Worm (Caenorhabditis elegans) whole organism, L3 larva: Measurements from ENCODE around the gene srbc-23.

Source experiments
- R02D3.7 ChIP-seq: fragments of 150-350 bp; optimal IDR thresholded peaks from 2 replicates; lab custom pipeline; 2014; ENCODE audit warnings: missing biosample characterization, missing genetic modification characterization
- ZK546.5 ChIP-seq: sonication (generic microtip); optimal IDR thresholded peaks from 2 replicates; lab custom pipeline; 2017; ENCODE audit warnings: missing biosample characterization, missing genetic modification characterization
- aly-2 ChIP-seq: fragments of 150-350 bp; optimal IDR thresholded peaks from 2 replicates; lab custom pipeline; 2014; ENCODE audit warnings: missing biosample characterization, missing genetic modification characterization
- ama-1 ChIP-seq: fragments of 150-350 bp; optimal IDR thresholded peaks from 2 replicates; lab custom pipeline; 2018
- ceh-28 ChIP-seq: fragments of 150-350 bp; optimal IDR thresholded peaks from 2 replicates; lab custom pipeline; 2014; ENCODE audit warnings: missing biosample characterization, missing genetic modification reagents, missing genetic modification characterization
- ceh-82 ChIP-seq: fragments of 150-350 bp; optimal IDR thresholded peaks from 2 replicates; lab custom pipeline; 2014; ENCODE audit warnings: missing biosample characterization, missing genetic modification characterization
- ceh-9 ChIP-seq: sonication (generic microtip); optimal IDR thresholded peaks from 2 replicates; lab custom pipeline; 2018; ENCODE audit warnings: missing biosample characterization, missing genetic modification characterization
- daf-12 ChIP-seq: fragments of 150-350 bp; optimal IDR thresholded peaks from 2 replicates; lab custom pipeline; 2014; ENCODE audit warnings: missing biosample characterization, missing genetic modification reagents, missing genetic modification characterization
- egl-5 ChIP-seq: fragments of 150-350 bp; optimal IDR thresholded peaks from 2 replicates; lab custom pipeline; 2017; ENCODE audit warnings: missing biosample characterization, missing genetic modification reagents, missing genetic modification characterization, inconsistent platforms
- elt-2 ChIP-seq: sonication (generic microtip); optimal IDR thresholded peaks from 2 replicates; lab custom pipeline; 2016; ENCODE audit warnings: missing genetic modification reagents, mild to moderate bottlenecking, missing genetic modification characterization, missing compliant biosample characterization
- elt-3 ChIP-seq, 3 experiments: fragments of 150-350 bp in 1 of 3; sonication (generic microtip) in 2 of 3; optimal IDR thresholded peaks; 2 replicates in 2 of 3; 4 replicates in 1 of 3; lab custom pipeline; 2014 to 2017; ENCODE audit warnings: missing biosample characterization in 3 of 3, missing genetic modification characterization in 3 of 3
- eor-1 ChIP-seq, 2 experiments: fragments of 150-350 bp; optimal IDR thresholded peaks; 2 replicates each; lab custom pipeline; 2014 to 2018; ENCODE audit warnings: missing biosample characterization in 2 of 2, missing genetic modification characterization in 2 of 2
- fos-1 ChIP-seq: fragments of 150-350 bp; optimal IDR thresholded peaks from 2 replicates; lab custom pipeline; 2014; ENCODE audit warnings: missing biosample characterization, missing genetic modification characterization
- hmg-11 ChIP-seq: sonication (generic microtip); optimal IDR thresholded peaks from 2 replicates; lab custom pipeline; 2016; ENCODE audit warnings: missing genetic modification characterization, missing compliant biosample characterization
- jun-1 ChIP-seq: fragments of 150-350 bp; optimal IDR thresholded peaks from 2 replicates; lab custom pipeline; 2014; ENCODE audit warnings: missing biosample characterization, missing genetic modification reagents, missing genetic modification characterization
- lin-15B ChIP-seq: fragments of 150-350 bp; optimal IDR thresholded peaks from 2 replicates; lab custom pipeline; 2014; ENCODE audit warnings: missing biosample characterization, missing genetic modification characterization
- lin-39 ChIP-seq: fragments of 150-350 bp; optimal IDR thresholded peaks from 2 replicates; lab custom pipeline; 2018; ENCODE audit warnings: missing biosample characterization, missing genetic modification reagents, missing genetic modification characterization
- nhr-11 ChIP-seq: fragments of 150-350 bp; optimal IDR thresholded peaks from 2 replicates; lab custom pipeline; 2014; ENCODE audit warnings: missing biosample characterization, missing genetic modification characterization
- nhr-23 ChIP-seq: fragments of 150-350 bp; optimal IDR thresholded peaks from 2 replicates; lab custom pipeline; 2014; ENCODE audit warnings: missing biosample characterization, missing genetic modification reagents, missing genetic modification characterization
- nhr-237 ChIP-seq: fragments of 150-350 bp; optimal IDR thresholded peaks from 2 replicates; lab custom pipeline; 2014; ENCODE audit warnings: missing biosample characterization, missing genetic modification characterization
- nhr-25 ChIP-seq: sonication (generic microtip); optimal IDR thresholded peaks from 2 replicates; lab custom pipeline; 2017; ENCODE audit warnings: missing biosample characterization, missing genetic modification characterization
- nhr-28 ChIP-seq: fragments of 150-350 bp; optimal IDR thresholded peaks from 2 replicates; lab custom pipeline; 2014; ENCODE audit warnings: missing biosample characterization, missing genetic modification characterization
- nhr-43 ChIP-seq: sonication (generic microtip); optimal IDR thresholded peaks from 2 replicates; lab custom pipeline; 2016; ENCODE audit warnings: mild to moderate bottlenecking, missing genetic modification characterization, missing compliant biosample characterization; ENCODE audit not compliant: poor library complexity, severe bottlenecking
- nhr-67 ChIP-seq: fragments of 150-350 bp; optimal IDR thresholded peaks from 2 replicates; lab custom pipeline; 2014; ENCODE audit warnings: missing biosample characterization, missing genetic modification characterization
- nhr-76 ChIP-seq: fragments of 150-350 bp; sonication (generic microtip); optimal IDR thresholded peaks from 5 replicates; lab custom pipeline; 2014; ENCODE audit warnings: missing biosample characterization, missing genetic modification characterization
- nhr-77 ChIP-seq: fragments of 150-350 bp; optimal IDR thresholded peaks from 2 replicates; lab custom pipeline; 2014; ENCODE audit warnings: missing biosample characterization, missing genetic modification characterization
- pha-4 ChIP-seq: fragments of 150-350 bp; optimal IDR thresholded peaks from 2 replicates; lab custom pipeline; 2014; ENCODE audit warnings: missing biosample characterization, missing genetic modification reagents, missing genetic modification characterization
- pqm-1 ChIP-seq: fragments of 150-350 bp; optimal IDR thresholded peaks from 2 replicates; lab custom pipeline; 2017; ENCODE audit warnings: missing biosample characterization, missing genetic modification characterization, inconsistent platforms
- sea-2 ChIP-seq: fragments of 150-350 bp; sonication (generic microtip); optimal IDR thresholded peaks from 4 replicates; lab custom pipeline; 2014; ENCODE audit warnings: missing biosample characterization, missing genetic modification reagents, missing genetic modification characterization
- skn-1 ChIP-seq: fragments of 150-350 bp; optimal IDR thresholded peaks from 2 replicates; lab custom pipeline; 2014; ENCODE audit warnings: missing biosample characterization, missing genetic modification characterization
- snpc-4 ChIP-seq: fragments of 150-350 bp; optimal IDR thresholded peaks from 2 replicates; lab custom pipeline; 2014; ENCODE audit warnings: missing biosample characterization, missing genetic modification characterization
- tbx-2 ChIP-seq: sonication (generic microtip); optimal IDR thresholded peaks from 2 replicates; lab custom pipeline; 2016; ENCODE audit warnings: mild to moderate bottlenecking, missing genetic modification characterization, missing compliant biosample characterization
- unc-39 ChIP-seq: sonication (generic microtip); optimal IDR thresholded peaks from 4 replicates; lab custom pipeline; 2017; ENCODE audit warnings: missing biosample characterization, missing genetic modification characterization
- unc-62 ChIP-seq: fragments of 150-350 bp; sonication (generic microtip); optimal IDR thresholded peaks from 4 replicates; lab custom pipeline; 2014; ENCODE audit warnings: missing biosample characterization, missing genetic modification reagents, missing genetic modification characterization
- zag-1 ChIP-seq: fragments of 150-350 bp; optimal IDR thresholded peaks from 2 replicates; lab custom pipeline; 2014; ENCODE audit warnings: missing biosample characterization, missing genetic modification characterization
- ztf-11 ChIP-seq: fragments of 150-350 bp; optimal IDR thresholded peaks from 2 replicates; lab custom pipeline; 2014; ENCODE audit warnings: missing biosample characterization, missing genetic modification characterization
- ztf-4 ChIP-seq: fragments of 150-350 bp; optimal IDR thresholded peaks from 2 replicates; lab custom pipeline; 2014; ENCODE audit warnings: missing biosample characterization, missing genetic modification characterization

The srbc-23 gene

ce11 chrV:2153274-2153673 lies at the start of gene srbc-23:
Gene srbc-23 (plus strand): TSS chrV:2153574.
- TF ChIP-seq tbx-2 (no peak), elt-3 (tag; optimal IDR thresholded peaks at IDR 0.05; lab: Kevin White, UChicago) (no peak), ceh-82 (tag; lab: Kevin White, UChicago) (no peak), pha-4 (no peak), ama-1 (lab: Kevin White, UChicago) (no peak), aly-2 (tag; lab: Kevin White, UChicago) (no peak), elt-2 (tag; lab: Kevin White, UChicago) (no peak), ceh-28 (tag; lab: Kevin White, UChicago) (no peak)

ce11 chrV:2105976-2106375 lies 47.4 kb upstream of the srbc-23 start, which contains the start of gene F22F7.4:
Gene F22F7.4 (minus strand): TSS chrV:2106076.
- TF ChIP-seq nhr-11 (tag; lab: Kevin White, UChicago) (no peak), zag-1 (tag; lab: Kevin White, UChicago) (no peak), unc-62 (GFP tag; lab: Kevin White, UChicago) (no peak), hmg-11 (tag; lab: Kevin White, UChicago) (no peak), ZK546.5 (tag; lab: Kevin White, UChicago) (no peak), ztf-4 (tag; lab: Kevin White, UChicago) (no peak), R02D3.7 (tag; lab: Kevin White, UChicago) (no peak), eor-1 (tag; optimal IDR thresholded peaks at IDR 0.05; lab: Kevin White, UChicago) (no peak), elt-2 (tag; lab: Kevin White, UChicago) (no peak), nhr-77 (tag; lab: Kevin White, UChicago) (no peak), sea-2 (GFP tag; lab: Kevin White, UChicago) (no peak), nhr-43 (tag; lab: Kevin White, UChicago) (no peak), daf-12 (tag; lab: Kevin White, UChicago) (no peak), pha-4 (no peak), tbx-2 (no peak), nhr-28 (tag; lab: Kevin White, UChicago) (no peak), egl-5 (tag; lab: Kevin White, UChicago) (no peak), nhr-237 (tag; lab: Kevin White, UChicago) (no peak), unc-39 (tag; lab: Kevin White, UChicago) (no peak), elt-3 (tag; optimal IDR thresholded peaks at IDR 0.05; lab: Kevin White, UChicago) (no peak)

ce11 chrV:2109295-2109694 lies 44.1 kb upstream of the srbc-23 start, which contains the start of gene ckb-4:
Gene ckb-4 (minus strand): TSS chrV:2109434.
- TF ChIP-seq lin-39 (tag; lab: Kevin White, UChicago), result peak; percentile 15
- TF ChIP-seq nhr-23 (tag; lab: Kevin White, UChicago), result peak; percentile 39
- TF ChIP-seq hmg-11 (tag; lab: Kevin White, UChicago), result peak; percentile 58
- no peak for TF ChIP-seq zag-1 (tag; lab: Kevin White, UChicago)
- no peak for TF ChIP-seq nhr-11 (tag; lab: Kevin White, UChicago)
- TF ChIP-seq snpc-4 (tag; lab: Kevin White, UChicago), result peak; percentile 72
- no peak for TF ChIP-seq jun-1
- TF ChIP-seq nhr-43 (tag; lab: Kevin White, UChicago), result no peak
- TF ChIP-seq ceh-9 (tag; lab: Kevin White, UChicago), result no peak
- TF ChIP-seq aly-2 (tag; lab: Kevin White, UChicago), result no peak
- peak; percentile 60 for TF ChIP-seq lin-15B (tag; lab: Kevin White, UChicago)
- no peak for TF ChIP-seq nhr-67 (tag; lab: Kevin White, UChicago)
- peak; percentile 11 for TF ChIP-seq nhr-25 (tag; lab: Kevin White, UChicago)
- no peak for TF ChIP-seq fos-1
- TF ChIP-seq ztf-11, result no peak
- TF ChIP-seq ceh-82 (tag; lab: Kevin White, UChicago), result no peak
- TF ChIP-seq pqm-1 (tag; lab: Kevin White, UChicago), result no peak
- TF ChIP-seq egl-5 (tag; lab: Kevin White, UChicago), result no peak
- TF ChIP-seq elt-2 (tag; lab: Kevin White, UChicago), result peak; percentile 36
- TF ChIP-seq nhr-76, result no peak
- TF ChIP-seq ceh-28 (tag; lab: Kevin White, UChicago), result no peak
- TF ChIP-seq pha-4, result peak; percentile 86
- no peak for TF ChIP-seq ama-1 (lab: Kevin White, UChicago)
- TF ChIP-seq ztf-4 (tag; lab: Kevin White, UChicago), result no peak
- TF ChIP-seq tbx-2, result no peak
- no peak for TF ChIP-seq nhr-77 (tag; lab: Kevin White, UChicago)
- TF ChIP-seq unc-39 (tag; lab: Kevin White, UChicago), result no peak
- no peak for TF ChIP-seq skn-1 (tag; lab: Kevin White, UChicago)
